Fruit fly (Drosophila melanogaster): ENCODE results near the gene CG4025.

CG4025 gene

dm6 chrX:2083678-2084162 lies 7.0 kb downstream of the CG4025 start (continued):
- TF ChIP-seq spab (GFP tag; optimal IDR thresholded peaks at IDR 0.05): peak; percentile 80
- peak; percentile 82 for TF ChIP-seq CG11294 (GFP tag; IDR thresholded peaks at IDR 0.05)
- TF ChIP-seq Ets96B (tag; optimal IDR thresholded peaks at IDR 0.05): peak; percentile 86
- TF ChIP-seq esn (GFP tag; optimal IDR thresholded peaks at IDR 0.05): peak; percentile 94
- peak; percentile 97 for TF ChIP-seq Sox14 (GFP tag; optimal IDR thresholded peaks at IDR 0.05)
- TF ChIP-seq ss (GFP tag; optimal IDR thresholded peaks at IDR 0.05): peak; percentile 85 to 88
- peak; percentile 96 for TF ChIP-seq CG7368 (GFP tag; optimal IDR thresholded peaks at IDR 0.05)
- TF ChIP-seq CG9139 (GFP tag; optimal IDR thresholded peaks at IDR 0.05): peak; percentile 89
- peak; percentile 93 for TF ChIP-seq Eip75B (GFP tag; optimal IDR thresholded peaks at IDR 0.05)
- TF ChIP-seq CG16779 (tag; optimal IDR thresholded peaks at IDR 0.05): peak; percentile 81
- peak; percentile 81 to 90 for TF ChIP-seq salr (GFP tag; optimal IDR thresholded peaks at IDR 0.05)
- TF ChIP-seq CG1621 (tag; optimal IDR thresholded peaks at IDR 0.05): peak; percentile 92
- peak; percentile 93 for TF ChIP-seq Hr4 (GFP tag; optimal IDR thresholded peaks at IDR 0.05)
- TF ChIP-seq Ets21C (GFP tag; optimal IDR thresholded peaks at IDR 0.05): peak; percentile 88
- TF ChIP-seq OdsH (GFP tag; optimal IDR thresholded peaks at IDR 0.05): peak; percentile 94
- peak; percentile 64 for TF ChIP-seq Blimp-1 (GFP tag; optimal IDR thresholded peaks at IDR 0.05)
- TF ChIP-seq pdm3 (GFP tag; optimal IDR thresholded peaks at IDR 0.05): peak; percentile 97
- peak; percentile 91 for TF ChIP-seq CG11902 (GFP tag; optimal IDR thresholded peaks at IDR 0.05)
- peak; percentile 93 for TF ChIP-seq achi (GFP tag; optimal IDR thresholded peaks at IDR 0.05)
- TF ChIP-seq CG8319 (GFP tag; optimal IDR thresholded peaks at IDR 0.05): peak; percentile 88
- peak; percentile 93 for TF ChIP-seq CG8119 (GFP tag; IDR thresholded peaks at IDR 0.05)
- TF ChIP-seq Met (GFP tag; optimal IDR thresholded peaks at IDR 0.05): peak; percentile 95
- peak; percentile 95 for TF ChIP-seq Sox102F (GFP tag; optimal IDR thresholded peaks at IDR 0.05)
- TF ChIP-seq Hr39 (GFP tag; optimal IDR thresholded peaks at IDR 0.05): peak; percentile 95
- peak; percentile 82 for TF ChIP-seq fd59A (GFP tag; optimal IDR thresholded peaks at IDR 0.05)
- TF ChIP-seq Eip78C (GFP tag): peak; percentile 98
- peak; percentile 96 for TF ChIP-seq CG15336 (GFP tag; IDR thresholded peaks at IDR 0.05)
- peak; percentile 95 for TF ChIP-seq cyc (GFP tag; optimal IDR thresholded peaks at IDR 0.05)
- TF ChIP-seq CG11762 (GFP tag; optimal IDR thresholded peaks at IDR 0.05; ENCODE audit: insufficient read depth): peak; percentile 89
- peak; percentile 95 for TF ChIP-seq CG6792 (GFP tag; optimal IDR thresholded peaks at IDR 0.05)
- TF ChIP-seq CG32006 (GFP tag; optimal IDR thresholded peaks at IDR 0.05): peak; percentile 94
- TF ChIP-seq net (GFP tag; optimal IDR thresholded peaks at IDR 0.05): peak; percentile 92
- peak; percentile 96 for TF ChIP-seq vri (GFP tag; optimal IDR thresholded peaks at IDR 0.05)

- peak; percentile 75 for TF ChIP-seq Gug (GFP tag; IDR thresholded peaks at IDR 0.05)
- no peak for TF ChIP-seq Eip75B (GFP tag; optimal IDR thresholded peaks at IDR 0.05)
- peak; percentile 79 for TF ChIP-seq CG6163 (GFP tag; IDR thresholded peaks at IDR 0.05)
- TF ChIP-seq Hr39 (GFP tag; optimal IDR thresholded peaks at IDR 0.05): peak; percentile 37
- no peak for TF ChIP-seq Blimp-1 (GFP tag; optimal IDR thresholded peaks at IDR 0.05)
- TF ChIP-seq CG4318 (GFP tag; optimal IDR thresholded peaks at IDR 0.05): peak; percentile 63
- peak; percentile 73 for TF ChIP-seq dac (GFP tag; optimal IDR thresholded peaks at IDR 0.05)
- TF ChIP-seq Hr4 (GFP tag; optimal IDR thresholded peaks at IDR 0.05): peak; percentile 81
- TF ChIP-seq vri (GFP tag; optimal IDR thresholded peaks at IDR 0.05): no peak
- peak; percentile 58 for TF ChIP-seq CG3919 (GFP tag; optimal IDR thresholded peaks at IDR 0.05)
- peak; percentile 58 for TF ChIP-seq net (GFP tag; optimal IDR thresholded peaks at IDR 0.05)
- peak; percentile 2 for TF ChIP-seq esn (GFP tag; optimal IDR thresholded peaks at IDR 0.05)
- TF ChIP-seq CG6276 (GFP tag; optimal IDR thresholded peaks at IDR 0.05): peak; percentile 81
- TF ChIP-seq ss (GFP tag; optimal IDR thresholded peaks at IDR 0.05): no peak
- peak; percentile 89 for TF ChIP-seq CG15336 (GFP tag; IDR thresholded peaks at IDR 0.05)
- peak; percentile 42 for TF ChIP-seq CG10631 (GFP tag; optimal IDR thresholded peaks at IDR 0.05)
- TF ChIP-seq CG11294 (GFP tag; IDR thresholded peaks at IDR 0.05): peak; percentile 82
- peak; percentile 69 for TF ChIP-seq Lpt (GFP tag; optimal IDR thresholded peaks at IDR 0.05)
- peak; percentile 92 for TF ChIP-seq eg (GFP tag; IDR thresholded peaks at IDR 0.05)
- TF ChIP-seq svp (GFP tag): peak; percentile 73
- peak; percentile 76 for TF ChIP-seq CG32006 (GFP tag; optimal IDR thresholded peaks at IDR 0.05)
- TF ChIP-seq Eip78C (GFP tag): peak; percentile 82
- TF ChIP-seq CG8119 (GFP tag; IDR thresholded peaks at IDR 0.05): peak; percentile 86
- no peak for TF ChIP-seq fd85E (GFP tag; optimal IDR thresholded peaks at IDR 0.05)
- no peak for TF ChIP-seq salr (GFP tag; optimal IDR thresholded peaks at IDR 0.05)
- no peak for TF ChIP-seq Ets96B (tag; optimal IDR thresholded peaks at IDR 0.05)
- TF ChIP-seq OdsH (GFP tag; optimal IDR thresholded peaks at IDR 0.05): peak; percentile 46
- TF ChIP-seq pdm3 (GFP tag; optimal IDR thresholded peaks at IDR 0.05): peak; percentile 49
- TF ChIP-seq achi (GFP tag; optimal IDR thresholded peaks at IDR 0.05): peak; percentile 64
- TF ChIP-seq CG34406 (GFP tag; optimal IDR thresholded peaks at IDR 0.05): no peak
- TF ChIP-seq Sox14 (GFP tag; optimal IDR thresholded peaks at IDR 0.05): peak; percentile 16
These were observed 10.7 kb downstream of the CG4025 start for dm6 chrX:2087501-2087900.
